Worm (Caenorhabditis elegans) whole organism, L2 larva: ENCODE results near the gene his-3.

Experiments
- R02D3.7 ChIP-seq: fragments of 150-350 bp; optimal IDR thresholded peaks from 2 replicates; lab custom pipeline; 2014; ENCODE audit warnings: missing biosample characterization, missing genetic modification characterization
- ZK546.5 ChIP-seq: sonication (generic microtip); optimal IDR thresholded peaks from 2 replicates; lab custom pipeline; 2017; ENCODE audit warnings: missing biosample characterization, missing genetic modification characterization
- elt-3 ChIP-seq: sonication (generic microtip); optimal IDR thresholded peaks from 2 replicates; lab custom pipeline; 2017; ENCODE audit warnings: missing biosample characterization, missing genetic modification characterization
- lsy-2 ChIP-seq, 2 experiments: fragments of 150-350 bp in 1 of 2; sonication (generic microtip) in 1 of 2; optimal IDR thresholded peaks; 2 replicates each; lab custom pipeline; 2014 to 2017; ENCODE audit warnings: missing biosample characterization in 2 of 2, missing genetic modification characterization in 2 of 2
- nhr-21 ChIP-seq: fragments of 150-350 bp; optimal IDR thresholded peaks from 2 replicates; lab custom pipeline; 2014; ENCODE audit warnings: missing biosample characterization, missing genetic modification characterization
- unc-62 ChIP-seq: fragments of 150-350 bp; optimal IDR thresholded peaks from 2 replicates; lab custom pipeline; 2014; ENCODE audit warnings: missing biosample characterization, missing genetic modification reagents, missing genetic modification characterization
- zag-1 ChIP-seq: fragments of 150-350 bp; optimal IDR thresholded peaks from 2 replicates; lab custom pipeline; 2014; ENCODE audit warnings: missing biosample characterization, missing genetic modification characterization
- ztf-11 ChIP-seq: sonication (generic microtip); optimal IDR thresholded peaks from 2 replicates; lab custom pipeline; 2017; ENCODE audit warnings: missing biosample characterization, missing genetic modification characterization

ce11 chrV:16029237-16029636, 11.4 kb upstream of the his-3 start:
- TF ChIP-seq lsy-2 (tag; optimal IDR thresholded peaks at IDR 0.05; lab: Kevin White, UChicago), result no peak
- TF ChIP-seq unc-62 (GFP tag; lab: Kevin White, UChicago), result no peak
- no peak for TF ChIP-seq elt-3 (tag; lab: Kevin White, UChicago)
- TF ChIP-seq R02D3.7, result no peak
- TF ChIP-seq ztf-11 (tag; lab: Kevin White, UChicago), result no peak
- no peak for TF ChIP-seq ZK546.5 (tag; lab: Kevin White, UChicago)
- TF ChIP-seq nhr-21, result no peak
- TF ChIP-seq zag-1 (tag; lab: Kevin White, UChicago), result no peak
